Worm (Caenorhabditis elegans): ENCODE results near the gene fbxa-164.

fbxa-164 gene

DNA sequence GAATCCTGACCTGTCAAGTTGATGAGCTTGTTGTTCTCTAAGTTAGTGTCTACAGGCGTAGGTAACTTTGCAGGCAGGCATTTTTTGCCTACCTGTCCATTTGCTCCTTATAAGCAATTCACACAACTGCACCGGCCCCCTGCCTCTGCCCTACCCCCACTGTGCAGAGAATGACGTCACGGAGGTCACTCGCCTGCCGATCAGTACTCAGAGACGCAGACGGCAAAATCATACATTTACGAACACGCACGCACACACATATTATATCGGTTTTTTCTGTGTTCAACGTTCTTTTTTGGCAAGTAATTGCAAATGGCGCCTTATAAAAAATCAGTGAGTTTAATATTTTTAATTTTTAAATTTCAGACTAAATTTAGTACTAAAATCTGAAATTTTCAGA, 49.6 kb upstream of the fbxa-164 start, which contains the start of gene duxl-1 (continued):
- TF ChIP-seq sdz-12 (GFP tag; optimal IDR thresholded peaks at IDR 0.05) (no peak), nhr-102 (tag; optimal IDR thresholded peaks at IDR 0.05) (peak; percentile 11), aha-1 (tag) (peak; percentile 93), egl-27 (tag; optimal IDR thresholded peaks at IDR 0.05) (no peak), daf-19 (GFP tag; conservative IDR thresholded peaks at IDR 0.05) (no peak), Y105C5A.15 (GFP tag; IDR thresholded peaks at IDR 0.05) (no peak), ztf-7 (tag; optimal IDR thresholded peaks at IDR 0.05) (no peak), gei-8 (GFP tag; optimal IDR thresholded peaks at IDR 0.05) (no peak), nhr-76 (tag; optimal IDR thresholded peaks at IDR 0.05) (no peak), F10B5.3 (tag; optimal IDR thresholded peaks at IDR 0.05) (no peak), fos-1 (tag; optimal IDR thresholded peaks at IDR 0.05) (no peak), dmd-6 (GFP tag; IDR thresholded peaks at IDR 0.05) (peak; percentile 76), vab-7 (GFP tag; IDR thresholded peaks at IDR 0.05) (no peak), nhr-42 (GFP tag; IDR thresholded peaks at IDR 0.05) (no peak), spr-1 (tag; optimal IDR thresholded peaks at IDR 0.05) (no peak), rbr-2 (tag; optimal IDR thresholded peaks at IDR 0.05) (no peak), hlh-30 (tag; optimal IDR thresholded peaks at IDR 0.05; ENCODE audit: insufficient read depth) (no peak), zfp-3 (GFP tag; conservative IDR thresholded peaks at IDR 0.05) (no peak), ceh-28 (tag; optimal IDR thresholded peaks at IDR 0.05) (no peak), lin-13 (GFP tag; optimal IDR thresholded peaks at IDR 0.05) (no peak), madf-9 (GFP tag; conservative IDR thresholded peaks at IDR 0.05) (no peak), Y75B8A.6 (GFP tag; IDR thresholded peaks at IDR 0.05) (no peak), ZK337.2 (GFP tag; IDR thresholded peaks at IDR 0.05) (no peak), spr-3 (GFP tag; optimal IDR thresholded peaks at IDR 0.05) (no peak), saeg-2 (GFP tag; IDR thresholded peaks at IDR 0.05) (no peak), lin-29 (GFP tag; IDR thresholded peaks at IDR 0.05) (no peak), mep-1 (tag; optimal IDR thresholded peaks at IDR 0.05) (no peak), mes-2 (tag; optimal IDR thresholded peaks at IDR 0.05; ENCODE audit: poor library complexity, severe bottlenecking) (peak; percentile 71), dmd-8 (GFP tag; IDR thresholded peaks at IDR 0.05) (no peak), nhr-6 (tag; optimal IDR thresholded peaks at IDR 0.05) (no peak), ceh-82 (tag; optimal IDR thresholded peaks at IDR 0.05) (no peak), madf-5 (GFP tag; IDR thresholded peaks at IDR 0.05) (no peak), ceh-44 (GFP tag; IDR thresholded peaks at IDR 0.05) (no peak), pqm-1 (tag; optimal IDR thresholded peaks at IDR 0.05) (peak; percentile 16), snpc-1.2 (GFP tag; IDR thresholded peaks at IDR 0.05) (no peak), fkh-10 (GFP tag; optimal IDR thresholded peaks at IDR 0.05) (no peak), php-3 (GFP tag; IDR thresholded peaks at IDR 0.05) (no peak), daf-16 (GFP tag; optimal IDR thresholded peaks at IDR 0.05) (no peak), daf-16 (tag; optimal IDR thresholded peaks at IDR 0.05) (no peak), unc-62 (GFP tag; optimal IDR thresholded peaks at IDR 0.05 in 1 of 2) (peak in 1 of 2 experiments; percentile 81), unc-62 (tag; optimal IDR thresholded peaks at IDR 0.05) (no peak), Y48G9A.11 (GFP tag; IDR thresholded peaks at IDR 0.05) (no peak), tag-97 (GFP tag; IDR thresholded peaks at IDR 0.05) (no peak), F37D6.2 (tag; optimal IDR thresholded peaks at IDR 0.05) (no peak), mdt-29 (GFP tag; IDR thresholded peaks at IDR 0.05) (no peak), ctbp-1 (GFP tag; IDR thresholded peaks at IDR 0.05) (no peak), nhr-11 (tag; optimal IDR thresholded peaks at IDR 0.05) (no peak), D1046.2 (GFP tag; IDR thresholded peaks at IDR 0.05) (no peak), Y5F2A.4 (GFP tag; optimal IDR thresholded peaks at IDR 0.05) (no peak), unc-130 (GFP tag; optimal IDR thresholded peaks at IDR 0.05) (no peak), T26A8.4 (GFP tag; IDR thresholded peaks at IDR 0.05) (no peak), daf-8 (GFP tag; IDR thresholded peaks at IDR 0.05) (no peak), nhr-41 (GFP tag; IDR thresholded peaks at IDR 0.05) (peak; percentile 50; the same call in 1 of the 2 replicates), ama-1 (optimal IDR thresholded peaks at IDR 0.05) (no peak)
